Fruit fly (Drosophila melanogaster): Measurements from ENCODE around the gene CG31643.

DNA sequence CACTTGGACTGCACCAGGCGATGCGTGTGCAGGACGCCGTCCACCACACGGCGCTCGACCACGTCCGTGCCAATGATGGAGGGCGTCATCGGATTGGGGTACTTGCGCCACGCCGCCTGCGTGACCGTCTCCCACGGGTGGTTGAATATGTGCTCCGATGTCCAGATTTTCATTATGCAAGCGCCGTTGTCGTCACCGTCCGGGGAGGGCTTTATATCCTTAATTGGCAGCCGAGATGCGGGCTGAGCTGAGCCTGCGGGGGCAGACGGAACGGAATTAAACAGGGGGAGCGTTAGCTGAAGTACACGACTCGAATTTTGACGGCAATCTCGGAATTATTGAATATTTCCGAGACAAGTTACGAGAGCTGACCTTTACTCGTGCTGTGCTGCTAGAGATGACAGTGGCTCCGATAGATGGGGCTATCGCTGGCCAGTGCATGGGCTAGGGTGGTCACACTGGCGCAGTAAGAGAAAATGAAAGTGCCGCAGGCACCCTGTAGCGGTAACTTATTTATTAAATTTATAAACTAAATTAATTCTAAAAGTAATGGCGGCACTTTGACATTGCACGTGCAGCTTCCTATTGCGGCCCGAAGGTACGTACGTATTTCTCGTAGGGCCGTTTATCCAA is 9.7 kb downstream of the CG31643 start, which contains the start of gene IPIP:
- TF ChIP-seq CG16863 (GFP tag; optimal IDR thresholded peaks at IDR 0.05) (no peak), yki (optimal IDR thresholded peaks at IDR 0.05) (no peak), Hr39 (optimal IDR thresholded peaks at IDR 0.05) (no peak), Mad (GFP tag; optimal IDR thresholded peaks at IDR 0.05) (peak; percentile 6), CG11504 (tag; optimal IDR thresholded peaks at IDR 0.05) (no peak), Myb (GFP tag; optimal IDR thresholded peaks at IDR 0.05) (no peak), lov (optimal IDR thresholded peaks at IDR 0.05) (no peak), lov (GFP tag; IDR thresholded peaks at IDR 0.05) (peak; percentile 60; the same call in 1 of the 3 replicates), BtbVII (GFP tag; optimal IDR thresholded peaks at IDR 0.05) (no peak), Hsf (GFP tag; optimal IDR thresholded peaks at IDR 0.05) (no peak), CG6765 (GFP tag; optimal IDR thresholded peaks at IDR 0.05) (no peak), CG6791 (GFP tag; IDR thresholded peaks at IDR 0.05; ENCODE audit: partially characterized antibody) (peak; percentile 87), stc (GFP tag; IDR thresholded peaks at IDR 0.05) (0 out of 2 replicates have a peak, but pooled peaks have one; percentile 9), D19A (tag; optimal IDR thresholded peaks at IDR 0.05) (no peak), CG3065 (GFP tag; optimal IDR thresholded peaks at IDR 0.05) (no peak)

Data from whole organism, embryonic.